Worm (Caenorhabditis elegans): ENCODE measurements around the gene attf-3.

DNA sequence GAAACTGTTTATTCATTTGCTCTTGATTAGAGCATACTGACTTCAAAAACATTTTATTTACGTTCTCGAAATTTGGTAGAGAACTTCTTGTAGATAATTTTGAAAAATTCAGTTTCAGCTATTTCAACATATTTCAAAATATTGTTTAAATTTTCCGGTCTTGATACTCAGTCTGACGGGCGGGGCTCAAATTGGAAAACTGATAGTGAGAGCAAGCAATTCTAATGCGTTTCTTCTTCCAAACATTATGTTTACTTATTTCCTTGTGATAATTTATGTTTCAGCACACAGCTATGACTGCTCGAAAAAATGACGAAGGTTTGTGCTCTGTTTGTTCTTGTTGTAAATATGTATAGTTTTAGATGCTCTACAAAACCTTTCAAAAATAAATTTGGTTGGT lies 34.0 kb upstream of the attf-3 start, which contains the start of gene pals-24:
- TF ChIP-seq nhr-237 (tag; optimal IDR thresholded peaks at IDR 0.05) (no peak), pha-4 (GFP tag; IDR thresholded peaks at IDR 0.05) (no peak), pha-4 (tag; optimal IDR thresholded peaks at IDR 0.05) (no peak), fkh-10 (GFP tag; optimal IDR thresholded peaks at IDR 0.05) (no peak), snpc-4 (tag; optimal IDR thresholded peaks at IDR 0.05) (no peak), lin-29 (GFP tag; IDR thresholded peaks at IDR 0.05) (no peak)

Measured in whole organism, L4 larva.